Fruit fly (Drosophila melanogaster): ENCODE measurements around the gene CG32024.

Gene CG32024

DNA sequence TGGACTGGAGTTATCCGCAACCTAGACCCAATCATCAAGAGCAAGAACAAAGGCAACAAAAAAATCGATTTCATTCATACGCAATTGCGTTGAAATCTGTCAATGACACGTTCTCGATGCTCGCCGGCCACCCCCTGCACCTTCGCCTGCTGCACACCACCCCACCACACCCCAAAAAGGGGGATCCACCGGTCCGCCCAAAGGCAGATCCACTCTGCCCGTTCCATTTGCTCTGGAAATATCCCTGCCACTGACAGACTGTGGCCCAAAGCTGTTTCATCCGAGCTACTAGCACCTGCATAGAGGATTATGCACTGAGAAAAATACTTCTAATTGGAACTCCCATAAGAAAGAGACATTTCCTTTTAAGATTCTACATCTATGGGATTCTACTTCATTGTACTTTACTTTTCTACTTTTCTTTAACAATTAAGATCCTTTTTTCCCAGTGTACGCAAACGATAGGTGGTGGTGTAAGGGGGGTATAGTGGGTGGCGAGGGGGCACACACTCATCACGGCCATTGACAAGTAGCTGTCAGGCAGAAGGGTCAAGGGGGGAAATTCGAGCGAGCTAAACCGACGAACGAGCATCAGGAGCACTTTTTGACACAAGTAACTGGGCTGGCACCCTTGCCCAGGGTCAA, 16.5 kb downstream of the CG32024 start (continued):
- TF ChIP-seq CG3838 (GFP tag; optimal IDR thresholded peaks at IDR 0.05): no peak
- TF ChIP-seq B-H2 (GFP tag; optimal IDR thresholded peaks at IDR 0.05): no peak
- no peak for TF ChIP-seq cad (GFP tag; optimal IDR thresholded peaks at IDR 0.05)
- peak; percentile 64 for TF ChIP-seq Oli (tag; optimal IDR thresholded peaks at IDR 0.05)
- peak; percentile 53 for TF ChIP-seq CG13424 (tag; optimal IDR thresholded peaks at IDR 0.05)
- TF ChIP-seq ase (GFP tag; IDR thresholded peaks at IDR 0.05): no peak
- no peak for TF ChIP-seq CG30020 (tag; optimal IDR thresholded peaks at IDR 0.05)
- TF ChIP-seq Rx (GFP tag; IDR thresholded peaks at IDR 0.05): no peak
- peak; percentile 65 for TF ChIP-seq CG18262 (tag; optimal IDR thresholded peaks at IDR 0.05)
- TF ChIP-seq Nf-YC (tag; optimal IDR thresholded peaks at IDR 0.05): no peak
- no peak for TF ChIP-seq CG15011 (GFP tag; optimal IDR thresholded peaks at IDR 0.05)
- TF ChIP-seq pzg (GFP tag; optimal IDR thresholded peaks at IDR 0.05): no peak
- no peak for TF ChIP-seq slp2 (GFP tag; optimal IDR thresholded peaks at IDR 0.05)
- peak; percentile 32 for TF ChIP-seq CG12219 (GFP tag; optimal IDR thresholded peaks at IDR 0.05)
- TF ChIP-seq CG1647 (GFP tag; optimal IDR thresholded peaks at IDR 0.05): no peak
- no peak for TF ChIP-seq Hr78 (GFP tag; optimal IDR thresholded peaks at IDR 0.05)
- TF ChIP-seq CG12769 (tag; optimal IDR thresholded peaks at IDR 0.05): no peak
- TF ChIP-seq Dip2 (GFP tag; IDR thresholded peaks at IDR 0.05): no peak
- peak; percentile 51 for TF ChIP-seq PHDP (tag; optimal IDR thresholded peaks at IDR 0.05)
- no peak for TF ChIP-seq cas (GFP tag; IDR thresholded peaks at IDR 0.05)
- TF ChIP-seq ap (GFP tag; IDR thresholded peaks at IDR 0.05): no peak
- peak; percentile 23 for TF ChIP-seq lbe (GFP tag; optimal IDR thresholded peaks at IDR 0.05)
- TF ChIP-seq seq (GFP tag; IDR thresholded peaks at IDR 0.05): 0 out of 2 replicates have a peak, but pooled peaks have one; percentile 25
- no peak for TF ChIP-seq CG14860 (GFP tag; IDR thresholded peaks at IDR 0.05; ENCODE audit: partially characterized antibody)
- no peak for TF ChIP-seq gcm (GFP tag; optimal IDR thresholded peaks at IDR 0.05)
- peak; percentile 17 for TF ChIP-seq CG9437 (GFP tag; optimal IDR thresholded peaks at IDR 0.05)
- 0 out of 2 replicates have a peak, but pooled peaks have one; percentile 10 for TF ChIP-seq aop (GFP tag; IDR thresholded peaks at IDR 0.05)
- no peak for TF ChIP-seq Ets97D (GFP tag; optimal IDR thresholded peaks at IDR 0.05)
- no peak for TF ChIP-seq corto (GFP tag; optimal IDR thresholded peaks at IDR 0.05)
- TF ChIP-seq E2f2 (GFP tag; IDR thresholded peaks at IDR 0.05): no peak
- TF ChIP-seq Kr (GFP tag; optimal IDR thresholded peaks at IDR 0.05): no peak
- no peak for TF ChIP-seq CG11723 (GFP tag; optimal IDR thresholded peaks at IDR 0.05)
- no peak for TF ChIP-seq Fer1 (GFP tag; optimal IDR thresholded peaks at IDR 0.05)
- TF ChIP-seq pb (GFP tag; optimal IDR thresholded peaks at IDR 0.05): no peak
- TF ChIP-seq Neu2 (GFP tag; optimal IDR thresholded peaks at IDR 0.05; ENCODE audit: borderline replicate concordance): no peak
- TF ChIP-seq sob (GFP tag; IDR thresholded peaks at IDR 0.05): 0 out of 2 replicates have a peak, but pooled peaks have one; percentile 48
- no peak for TF ChIP-seq Atf3 (GFP tag; optimal IDR thresholded peaks at IDR 0.05)
- no peak for TF ChIP-seq GATAe (GFP tag; conservative IDR thresholded peaks at IDR 0.05)
- TF ChIP-seq CG10366 (GFP tag; IDR thresholded peaks at IDR 0.05): peak; percentile 31; the same call in 1 of the 2 replicates
- TF ChIP-seq CG3281 (GFP tag; optimal IDR thresholded peaks at IDR 0.05): no peak
- TF ChIP-seq CG10654 (GFP tag; optimal IDR thresholded peaks at IDR 0.05): no peak
- peak; percentile 37 for TF ChIP-seq CG15601 (tag; optimal IDR thresholded peaks at IDR 0.05)
- peak; percentile 7 for TF ChIP-seq Chrac-16 (GFP tag; optimal IDR thresholded peaks at IDR 0.05)
- no peak for TF ChIP-seq CG12104 (GFP tag; optimal IDR thresholded peaks at IDR 0.05)
- no peak for TF ChIP-seq CG33213 (GFP tag; optimal IDR thresholded peaks at IDR 0.05)
- TF ChIP-seq CG7372 (GFP tag; IDR thresholded peaks at IDR 0.05): no peak
- TF ChIP-seq H2.0 (GFP tag; IDR thresholded peaks at IDR 0.05): no peak
- no peak for TF ChIP-seq CG8281 (tag; optimal IDR thresholded peaks at IDR 0.05)
- TF ChIP-seq dmrt11E (tag; optimal IDR thresholded peaks at IDR 0.05): peak; percentile 69
- no peak for TF ChIP-seq CkIIα-i1 (GFP tag; IDR thresholded peaks at IDR 0.05)

Data from whole organism, embryonic.